Worm (Caenorhabditis elegans) whole organism, young adult: ENCODE measurements around the gene nsph-4.3.

Source experiments
- C17E4.6 ChIP-seq: fragments of 200-800 bp; sonication (Bioruptor generic); IDR thresholded peaks from 2 replicates; pipeline ENCODE4 v1.3.6; 2022; ENCODE audit warnings: missing genetic modification reagents, missing genetic modification characterization, missing compliant biosample characterization
- F23B12.7 ChIP-seq: sonication (generic microtip); optimal IDR thresholded peaks from 2 replicates; lab custom pipeline; 2017; ENCODE audit warnings: missing genetic modification characterization, mild to moderate bottlenecking, missing compliant biosample characterization, antibody characterized with exemption, moderate library complexity; ENCODE audit not compliant: insufficient read depth
- F33H1.4 ChIP-seq: fragments of 200-800 bp; sonication (Bioruptor generic); IDR thresholded peaks from 2 replicates; pipeline ENCODE4 v1.3.6; 2022; ENCODE audit warnings: missing genetic modification reagents, missing genetic modification characterization, missing compliant biosample characterization
- F37B4.10 ChIP-seq: fragments of 200-800 bp; sonication (Bioruptor generic); IDR thresholded peaks from 2 replicates; pipeline ENCODE4 v1.3.6; 2022; ENCODE audit warnings: missing genetic modification characterization, missing compliant biosample characterization
- F49E8.2 ChIP-seq: sonication (generic microtip); optimal IDR thresholded peaks from 3 replicates; lab custom pipeline; 2017; ENCODE audit warnings: missing genetic modification characterization, mild to moderate bottlenecking, missing compliant biosample characterization, antibody characterized with exemption, moderate library complexity; ENCODE audit not compliant: insufficient read depth
- F55B11.4 ChIP-seq: sonication (generic microtip); optimal IDR thresholded peaks from 2 replicates; lab custom pipeline; 2016; ENCODE audit warnings: missing compliant biosample characterization, missing genetic modification characterization, borderline replicate concordance; ENCODE audit not compliant: insufficient read depth
- F57A8.1 ChIP-seq: fragments of 200-800 bp; sonication (Bioruptor generic); optimal IDR thresholded peaks from 2 replicates; lab custom pipeline; 2018; ENCODE audit warnings: mild to moderate bottlenecking, missing genetic modification characterization, moderate library complexity, missing compliant biosample characterization
- F57C9.4 ChIP-seq: sonication (generic microtip); optimal IDR thresholded peaks from 2 replicates; lab custom pipeline; 2017; ENCODE audit warnings: mild to moderate bottlenecking, missing genetic modification characterization, missing compliant biosample characterization
- K11D2.4 ChIP-seq: fragments of 200-800 bp; sonication (Bioruptor generic); IDR thresholded peaks from 2 replicates; pipeline ENCODE4 v1.3.6; 2022; ENCODE audit warnings: missing genetic modification reagents, missing genetic modification characterization, missing compliant biosample characterization
- T07F8.4 ChIP-seq: sonication (generic microtip); optimal IDR thresholded peaks from 2 replicates; lab custom pipeline; 2016; ENCODE audit warnings: mild to moderate bottlenecking, missing genetic modification characterization, moderate library complexity, missing compliant biosample characterization
- Y67H2A.10 ChIP-seq: fragments of 200-800 bp; sonication (Bioruptor generic); conservative IDR thresholded peaks from 2 replicates; pipeline ENCODE4 v1.3.6; 2022; ENCODE audit warnings: missing genetic modification reagents, missing genetic modification characterization, missing compliant biosample characterization
- ama-1 ChIP-seq, 3 experiments: fragments of 150-350 bp in 1 of 3; sonication (generic microtip) in 2 of 3; optimal IDR thresholded peaks; 2 replicates each; lab custom pipeline; 2014 to 2018; ENCODE audit warnings: missing biosample characterization in 2 of 3, missing genetic modification characterization in 2 of 3, missing genetic modification reagents in 2 of 3
- attf-5 ChIP-seq: fragments of 200-800 bp; sonication (Bioruptor generic); optimal IDR thresholded peaks from 2 replicates; lab custom pipeline; 2018; ENCODE audit warnings: mild to moderate bottlenecking, missing genetic modification characterization, missing compliant biosample characterization
- ceh-27 ChIP-seq: fragments of 200-800 bp; sonication (Bioruptor generic); optimal IDR thresholded peaks from 2 replicates; lab custom pipeline; 2018; ENCODE audit warnings: mild to moderate bottlenecking, missing genetic modification characterization, moderate library complexity, missing compliant biosample characterization
- die-1 ChIP-seq: sonication (generic microtip); optimal IDR thresholded peaks from 2 replicates; lab custom pipeline; 2016; ENCODE audit warnings: missing genotype, mild to moderate bottlenecking, missing genetic modification characterization, missing compliant biosample characterization
- dox-1 ChIP-seq: fragments of 200-800 bp; sonication (Bioruptor generic); IDR thresholded peaks from 2 replicates; pipeline ENCODE4 v1.3.6; 2022; ENCODE audit warnings: missing genetic modification reagents, missing genetic modification characterization, missing compliant biosample characterization
- efl-1 ChIP-seq: fragments of 150-350 bp; optimal IDR thresholded peaks from 2 replicates; lab custom pipeline; 2014; ENCODE audit warnings: missing biosample characterization, missing genetic modification reagents, missing genetic modification characterization
- egl-18 ChIP-seq: fragments of 200-800 bp; sonication (Bioruptor generic); IDR thresholded peaks from 2 replicates; pipeline ENCODE4 v1.3.6; 2022; ENCODE audit warnings: missing genetic modification reagents, missing genetic modification characterization, missing compliant biosample characterization
- egl-44 ChIP-seq: fragments of 200-800 bp; sonication (Bioruptor generic); IDR thresholded peaks from 2 replicates; pipeline ENCODE4 v1.3.6; 2022; ENCODE audit warnings: missing genetic modification reagents, missing genetic modification characterization, missing compliant biosample characterization
- ekl-4 ChIP-seq: fragments of 200-800 bp; sonication (Bioruptor generic); IDR thresholded peaks from 2 replicates; pipeline ENCODE4 v1.3.6; 2022; ENCODE audit warnings: missing genetic modification reagents, missing genetic modification characterization, missing compliant biosample characterization
- ets-4 ChIP-seq: fragments of 200-800 bp; sonication (Bioruptor generic); optimal IDR thresholded peaks from 2 replicates; lab custom pipeline; 2018; ENCODE audit warnings: mild to moderate bottlenecking, missing genetic modification characterization, missing compliant biosample characterization
- gei-17 ChIP-seq: fragments of 200-800 bp; sonication (Bioruptor generic); optimal IDR thresholded peaks from 2 replicates; lab custom pipeline; 2018; ENCODE audit warnings: mild to moderate bottlenecking, missing genetic modification characterization, missing compliant biosample characterization
- hlh-12 ChIP-seq: sonication (generic microtip); optimal IDR thresholded peaks from 2 replicates; lab custom pipeline; 2016; ENCODE audit warnings: missing genetic modification characterization, missing compliant biosample characterization
- hmg-20 ChIP-seq: fragments of 200-800 bp; sonication (Bioruptor generic); IDR thresholded peaks from 2 replicates; pipeline ENCODE4 v1.3.6; 2022; ENCODE audit warnings: missing genetic modification reagents, missing genetic modification characterization, missing compliant biosample characterization
- let-526 ChIP-seq: fragments of 200-800 bp; sonication (Bioruptor generic); IDR thresholded peaks from 2 replicates; pipeline ENCODE4 v1.3.6; 2022; ENCODE audit warnings: missing genetic modification reagents, missing genetic modification characterization, missing compliant biosample characterization
- lin-35 ChIP-seq, 3 experiments: fragments of 150-350 bp in 2 of 3; sonication (generic microtip) in 1 of 3; optimal IDR thresholded peaks; 2 replicates each; lab custom pipeline; 2014 to 2018; ENCODE audit warnings: missing biosample characterization in 3 of 3, missing genetic modification characterization in 3 of 3, missing genetic modification reagents in 3 of 3
- lin-40 ChIP-seq: sonication (generic microtip); optimal IDR thresholded peaks from 2 replicates; lab custom pipeline; 2016; ENCODE audit warnings: missing genetic modification characterization, mild to moderate bottlenecking, missing compliant biosample characterization, missing genotype, missing genetic modification reagents
- lir-1 ChIP-seq: fragments of 200-800 bp; sonication (Bioruptor generic); conservative IDR thresholded peaks from 2 replicates; pipeline ENCODE4 v1.3.6; 2022; ENCODE audit warnings: missing genetic modification reagents, missing genetic modification characterization, missing compliant biosample characterization
- lsl-1 ChIP-seq: fragments of 200-800 bp; sonication (Bioruptor generic); optimal IDR thresholded peaks from 2 replicates; lab custom pipeline; 2018; ENCODE audit warnings: mild to moderate bottlenecking, missing genetic modification characterization, moderate library complexity, missing compliant biosample characterization
- madf-10 ChIP-seq: sonication (generic microtip); optimal IDR thresholded peaks from 2 replicates; lab custom pipeline; 2016; ENCODE audit warnings: mild to moderate bottlenecking, missing genetic modification characterization, missing compliant biosample characterization
- madf-8 ChIP-seq: fragments of 200-800 bp; sonication (Bioruptor generic); conservative IDR thresholded peaks from 2 replicates; pipeline ENCODE4 v1.3.6; 2022; ENCODE audit warnings: missing genetic modification reagents, missing genetic modification characterization, missing compliant biosample characterization
- pha-4 ChIP-seq: fragments of 150-350 bp; sonication (generic microtip); optimal IDR thresholded peaks from 2 replicates; lab custom pipeline; 2014; ENCODE audit warnings: missing biosample characterization, missing genetic modification reagents, missing genetic modification characterization
- rcor-1 ChIP-seq: fragments of 200-800 bp; sonication (Bioruptor generic); IDR thresholded peaks from 2 replicates; pipeline ENCODE4 v1.3.6; 2022; ENCODE audit warnings: missing genetic modification reagents, missing genetic modification characterization, missing compliant biosample characterization
- rpc-1 ChIP-seq, 2 experiments: fragments of 150-350 bp in 1 of 2; sonication (generic microtip) in 1 of 2; optimal IDR thresholded peaks; 2 replicates each; lab custom pipeline; 2014 to 2018; ENCODE audit warnings: missing biosample characterization in 1 of 2, missing genetic modification characterization in 1 of 2, missing genetic modification reagents in 1 of 2, missing genotype in 1 of 2
- snpc-3.4 ChIP-seq: sonication (generic microtip); optimal IDR thresholded peaks from 2 replicates; lab custom pipeline; 2017; ENCODE audit warnings: missing genetic modification characterization, mild to moderate bottlenecking, missing compliant biosample characterization, antibody characterized with exemption, moderate library complexity, missing genotype, missing genetic modification reagents
- tlf-1 ChIP-seq: fragments of 200-800 bp; sonication (Bioruptor generic); optimal IDR thresholded peaks from 2 replicates; lab custom pipeline; 2018; ENCODE audit warnings: mild to moderate bottlenecking, missing genetic modification characterization, missing compliant biosample characterization
- unc-62 ChIP-seq: fragments of 150-350 bp; optimal IDR thresholded peaks from 2 replicates; lab custom pipeline; 2014; ENCODE audit warnings: missing biosample characterization, missing genetic modification reagents, missing genetic modification characterization
- ztf-18 ChIP-seq: sonication (generic microtip); optimal IDR thresholded peaks from 2 replicates; lab custom pipeline; 2016; ENCODE audit warnings: missing genotype, mild to moderate bottlenecking, missing genetic modification characterization, missing compliant biosample characterization

nsph-4.3 gene

ce11 chrIII:7570083-7570695, 38.9 kb downstream of the nsph-4.3 start, which contains the start of gene R13A5.7 (continued):
- peak; percentile 10 for TF ChIP-seq unc-62 (GFP tag; lab: Kevin White, UChicago)
- TF ChIP-seq ztf-18 (tag; lab: Kevin White, UChicago): peak; percentile 57
- TF ChIP-seq lin-35 (GFP tag; optimal IDR thresholded peaks at IDR 0.05; lab: Kevin White, UChicago): peak in 1 of 3 experiments; percentile 62
- peak; percentile 21 for TF ChIP-seq gei-17
- peak; percentile 80 for TF ChIP-seq ceh-27 (GFP tag; lab: Kevin White, UChicago)
- TF ChIP-seq F49E8.2 (tag; lab: Kevin White, UChicago): no peak
- TF ChIP-seq die-1 (tag; lab: Kevin White, UChicago): peak; percentile 52
- TF ChIP-seq hlh-12: no peak
- peak; percentile 28 for TF ChIP-seq tlf-1
- TF ChIP-seq K11D2.4 (GFP tag; lab: Robert Waterston, UW): 0 out of 2 replicates have a peak, but pooled peaks have one; percentile 17
- TF ChIP-seq F33H1.4: no peak
- no peak for TF ChIP-seq madf-8 (GFP tag; lab: Robert Waterston, UW)
- TF ChIP-seq lin-40 (tag; lab: Kevin White, UChicago): peak; percentile 69
- TF ChIP-seq attf-5 (GFP tag; lab: Kevin White, UChicago): peak; percentile 85
- TF ChIP-seq lsl-1: no peak
- no peak for TF ChIP-seq F37B4.10
- TF ChIP-seq ekl-4: no peak
- peak; percentile 12 for TF ChIP-seq ets-4
- TF ChIP-seq rpc-1 (optimal IDR thresholded peaks at IDR 0.05; lab: Kevin White, UChicago): no peak
- TF ChIP-seq rpc-1 (tag; optimal IDR thresholded peaks at IDR 0.05; lab: Kevin White, UChicago): no peak
- TF ChIP-seq hmg-20: 0 out of 2 replicates have a peak, but pooled peaks have one; percentile 3
- TF ChIP-seq madf-10 (tag; lab: Kevin White, UChicago): no peak
- TF ChIP-seq let-526 (GFP tag; lab: Robert Waterston, UW): 0 out of 2 replicates have a peak, but pooled peaks have one; percentile 37
- no peak for TF ChIP-seq F57C9.4 (tag; lab: Kevin White, UChicago)
- TF ChIP-seq C17E4.6: no peak

DNA sequence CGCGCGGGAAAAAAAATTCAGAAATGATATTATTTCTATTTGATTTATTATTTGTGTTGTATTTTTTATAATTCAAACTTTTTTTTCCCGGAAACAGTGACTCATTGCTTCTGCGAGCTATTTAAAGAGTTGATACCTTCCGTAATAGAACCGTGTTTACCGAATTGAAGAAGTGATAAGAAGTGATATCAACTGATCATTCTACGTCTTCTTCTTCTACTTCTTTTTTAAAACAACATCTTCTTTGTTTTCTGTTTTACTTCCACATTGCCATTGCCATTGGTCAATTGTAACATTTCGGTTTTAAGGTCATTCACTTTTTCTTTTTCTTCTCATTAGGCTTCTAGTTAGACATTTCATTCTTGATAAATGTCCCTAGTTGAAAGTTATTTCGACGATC, 43.0 kb downstream of the nsph-4.3 start, which contains the start of gene ttr-32:
Gene ttr-32 (plus strand): TSS at position 314 of the 400 bp plus-strand sequence.
- TF ChIP-seq F57A8.1 (GFP tag; lab: Kevin White, UChicago): no peak
- no peak for TF ChIP-seq F55B11.4 (tag; lab: Kevin White, UChicago)
- TF ChIP-seq snpc-3.4 (tag; lab: Kevin White, UChicago): no peak
- no peak for TF ChIP-seq K11D2.4 (GFP tag; lab: Robert Waterston, UW)
- no peak for TF ChIP-seq rpc-1 (optimal IDR thresholded peaks at IDR 0.05; lab: Kevin White, UChicago)
- no peak for TF ChIP-seq rpc-1 (tag; optimal IDR thresholded peaks at IDR 0.05; lab: Kevin White, UChicago)
- TF ChIP-seq rcor-1 (GFP tag; lab: Robert Waterston, UW): no peak

ce11 chrIII:7565247-7565646, 43.8 kb downstream of the nsph-4.3 start, which contains the start of gene ttr-8:
Gene ttr-8, minus strand, starts transcription at chrIII:7565347.
- TF ChIP-seq F23B12.7 (tag; lab: Kevin White, UChicago): no peak
- TF ChIP-seq, all 124 proteins: peak for 0

DNA sequence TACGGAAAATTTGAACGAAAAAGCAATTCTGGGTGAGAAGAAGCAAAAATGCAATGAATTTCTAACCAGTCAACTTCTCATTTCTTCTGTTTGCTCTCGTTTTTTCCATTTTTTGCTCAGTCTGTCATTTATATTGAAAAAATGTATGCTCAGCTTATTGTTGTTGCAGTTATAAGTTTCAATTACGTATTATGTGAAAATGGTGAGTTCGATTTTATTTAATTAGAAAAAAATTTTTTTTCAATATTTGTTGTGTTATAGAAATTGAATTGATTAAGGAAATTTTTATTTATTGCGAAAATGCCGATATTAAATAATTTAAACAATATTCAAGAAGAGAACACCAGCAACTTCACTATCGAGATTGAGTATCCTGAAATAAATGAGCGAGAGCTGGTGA, 47.2 kb downstream of the nsph-4.3 start, which contains the start of gene lgc-12:
Gene lgc-12 (plus strand): TSS at position 301 of the 400 bp plus-strand sequence.
- TF ChIP-seq snpc-3.4 (tag; lab: Kevin White, UChicago) (no peak), egl-18 (GFP tag; lab: Robert Waterston, UW) (no peak), ama-1 (optimal IDR thresholded peaks at IDR 0.05; lab: Kevin White, UChicago) (no peak), ama-1 (GFP tag; optimal IDR thresholded peaks at IDR 0.05; lab: Kevin White, UChicago) (no peak), F33H1.4 (no peak), Y67H2A.10 (GFP tag; lab: Robert Waterston, UW) (no peak), egl-44 (GFP tag; lab: Robert Waterston, UW) (no peak), efl-1 (no peak), dox-1 (no peak), lir-1 (GFP tag; lab: Robert Waterston, UW) (no peak), pha-4 (no peak), T07F8.4 (tag; lab: Kevin White, UChicago) (no peak)
